Fruit fly (Drosophila melanogaster): ENCODE results near the gene CG11586.
A peak's percentile ranks its signal among the peaks of the same experiment; 100 is the strongest.

CG11586 gene

dm6 chr3L:4254301-4254834 is 7.9 kb downstream of the CG11586 start, which contains the start of the genes ago and CG1265 (continued):
- TF ChIP-seq CG2202 (tag; optimal IDR thresholded peaks at IDR 0.05) (no peak), az2 (GFP tag; optimal IDR thresholded peaks at IDR 0.05) (peak; percentile 3), slbo (GFP tag; IDR thresholded peaks at IDR 0.05) (peak; percentile 67), CG6254 (GFP tag; optimal IDR thresholded peaks at IDR 0.05) (no peak), CG17385 (GFP tag; optimal IDR thresholded peaks at IDR 0.05) (peak; percentile 35), kni (GFP tag; optimal IDR thresholded peaks at IDR 0.05) (no peak), CG7963 (GFP tag; IDR thresholded peaks at IDR 0.05; ENCODE audit: partially characterized antibody) (no peak), Hr39 (optimal IDR thresholded peaks at IDR 0.05) (no peak), dimm (GFP tag; IDR thresholded peaks at IDR 0.05) (no peak), chm (GFP tag; IDR thresholded peaks at IDR 0.05) (no peak), CG12744 (GFP tag; optimal IDR thresholded peaks at IDR 0.05) (no peak), H15 (GFP tag; IDR thresholded peaks at IDR 0.05) (peak; percentile 31; the same call in 1 of the 3 replicates), CG9817 (tag; optimal IDR thresholded peaks at IDR 0.05) (peak; percentile 61), BEAF-32 (GFP tag; optimal IDR thresholded peaks at IDR 0.05) (peak; percentile 67), vvl (GFP tag; IDR thresholded peaks at IDR 0.05) (peak; percentile 34; the same call in 1 of the 2 replicates), Sin3A (optimal IDR thresholded peaks at IDR 0.05) (no peak), CG6272 (GFP tag; IDR thresholded peaks at IDR 0.05) (no peak; the same call in 1 of the 2 replicates), Gug (GFP tag; IDR thresholded peaks at IDR 0.05) (peak; percentile 55; the same call in 2 of the 4 replicates), Taf1 (GFP tag; IDR thresholded peaks at IDR 0.05) (peak; percentile 12; the same call in 1 of the 2 replicates), Dek (tag; optimal IDR thresholded peaks at IDR 0.05) (peak; percentile 15), Doc2 (GFP tag; IDR thresholded peaks at IDR 0.05) (no peak), phol (tag; optimal IDR thresholded peaks at IDR 0.05) (peak; percentile 51), D (optimal IDR thresholded peaks at IDR 0.05) (no peak), D (GFP tag; optimal IDR thresholded peaks at IDR 0.05) (no peak), CG13424 (tag; optimal IDR thresholded peaks at IDR 0.05) (peak; percentile 57), Atf-2 (GFP tag; optimal IDR thresholded peaks at IDR 0.05) (no peak), cas (GFP tag; IDR thresholded peaks at IDR 0.05) (no peak), gem (tag; optimal IDR thresholded peaks at IDR 0.05) (peak; percentile 74), gsb-n (tag; optimal IDR thresholded peaks at IDR 0.05) (no peak), CG12769 (tag; optimal IDR thresholded peaks at IDR 0.05) (no peak), Ptx1 (GFP tag; IDR thresholded peaks at IDR 0.05) (peak; percentile 43), CG3726 (GFP tag; IDR thresholded peaks at IDR 0.05) (no peak), CG12155 (GFP tag; optimal IDR thresholded peaks at IDR 0.05) (peak; percentile 21), Abd-B (GFP tag; optimal IDR thresholded peaks at IDR 0.05) (peak; percentile 53), crc (GFP tag; optimal IDR thresholded peaks at IDR 0.05) (no peak), B-H2 (GFP tag; optimal IDR thresholded peaks at IDR 0.05) (peak; percentile 49), E2f1 (GFP tag; IDR thresholded peaks at IDR 0.05) (peak; percentile 31; the same call in 1 of the 2 replicates), CG3838 (GFP tag; optimal IDR thresholded peaks at IDR 0.05) (no peak), CG17912 (GFP tag; optimal IDR thresholded peaks at IDR 0.05) (peak; percentile 72), aop (GFP tag; IDR thresholded peaks at IDR 0.05) (no peak), CG12219 (GFP tag; optimal IDR thresholded peaks at IDR 0.05) (no peak), dan (GFP tag; IDR thresholded peaks at IDR 0.05) (no peak), kah (GFP tag; optimal IDR thresholded peaks at IDR 0.05) (no peak), Bteb2 (GFP tag; optimal IDR thresholded peaks at IDR 0.05) (no peak), CG15601 (tag; optimal IDR thresholded peaks at IDR 0.05) (peak; percentile 46), Max (GFP tag; optimal IDR thresholded peaks at IDR 0.05) (no peak), CG5180 (GFP tag; optimal IDR thresholded peaks at IDR 0.05) (peak; percentile 2), CG14014 (GFP tag; IDR thresholded peaks at IDR 0.05) (peak; percentile 47), lilli (GFP tag; optimal IDR thresholded peaks at IDR 0.05) (peak; percentile 50), Xbp1 (GFP tag; optimal IDR thresholded peaks at IDR 0.05) (peak; percentile 29), cad (GFP tag; optimal IDR thresholded peaks at IDR 0.05) (no peak), tap (tag; optimal IDR thresholded peaks at IDR 0.05) (no peak)

All from whole organism, embryonic.